Fruit fly (Drosophila melanogaster): ENCODE data around the gene Gld.

dm6 chr3R:7208331-7208730 is 57.2 kb downstream of the Gld start, which contains the start of gene CG1288:
- TF ChIP-seq insv (optimal IDR thresholded peaks at IDR 0.05) (no peak), psq (optimal IDR thresholded peaks at IDR 0.05) (no peak), Sin3A (optimal IDR thresholded peaks at IDR 0.05) (no peak), h (optimal IDR thresholded peaks at IDR 0.05) (no peak)
